Worm (Caenorhabditis elegans) whole organism, L2 larva: Measurements from ENCODE around the gene F47D12.6.
A peak's percentile ranks its signal among the peaks of the same experiment; 100 is the strongest.

Experiments
- C34F6.9 ChIP-seq: fragments of 150-350 bp; optimal IDR thresholded peaks from 2 replicates; lab custom pipeline; 2014; ENCODE audit warnings: missing biosample characterization, missing genetic modification characterization
- F13H6.1 ChIP-seq: sonication (generic microtip); optimal IDR thresholded peaks from 2 replicates; lab custom pipeline; 2016; ENCODE audit warnings: missing genetic modification characterization, missing compliant biosample characterization
- R02D3.7 ChIP-seq: fragments of 150-350 bp; optimal IDR thresholded peaks from 2 replicates; lab custom pipeline; 2014; ENCODE audit warnings: missing biosample characterization, missing genetic modification characterization
- Y55F3AM.14 ChIP-seq: fragments of 200-800 bp; sonication (Bioruptor generic); optimal IDR thresholded peaks from 2 replicates; lab custom pipeline; 2018; ENCODE audit warnings: mild to moderate bottlenecking, missing genetic modification characterization, missing compliant biosample characterization
- ZK546.5 ChIP-seq: sonication (generic microtip); optimal IDR thresholded peaks from 2 replicates; lab custom pipeline; 2017; ENCODE audit warnings: missing biosample characterization, missing genetic modification characterization
- alr-1 ChIP-seq: fragments of 150-350 bp; optimal IDR thresholded peaks from 2 replicates; lab custom pipeline; 2014; ENCODE audit warnings: missing biosample characterization, missing genetic modification characterization
- aly-2 ChIP-seq: fragments of 150-350 bp; optimal IDR thresholded peaks from 2 replicates; lab custom pipeline; 2014; ENCODE audit warnings: missing biosample characterization, missing genetic modification characterization
- ama-1 ChIP-seq: fragments of 150-350 bp; optimal IDR thresholded peaks from 2 replicates; lab custom pipeline; 2018; ENCODE audit warnings: inconsistent platforms
- blmp-1 ChIP-seq: sonication (generic microtip); optimal IDR thresholded peaks from 2 replicates; lab custom pipeline; 2017; ENCODE audit warnings: missing genetic modification characterization, mild to moderate bottlenecking, missing compliant biosample characterization, antibody characterized with exemption, moderate library complexity; ENCODE audit not compliant: insufficient read depth
- ceh-16 ChIP-seq: fragments of 150-350 bp; optimal IDR thresholded peaks from 2 replicates; lab custom pipeline; 2014; ENCODE audit warnings: missing biosample characterization, missing genetic modification characterization
- ceh-82 ChIP-seq: fragments of 150-350 bp; optimal IDR thresholded peaks from 2 replicates; lab custom pipeline; 2014; ENCODE audit warnings: missing biosample characterization, missing genetic modification characterization
- crh-2 ChIP-seq: sonication (generic microtip); optimal IDR thresholded peaks from 2 replicates; lab custom pipeline; 2017; ENCODE audit warnings: missing biosample characterization, missing genetic modification characterization
- dmd-4 ChIP-seq: sonication (generic microtip); optimal IDR thresholded peaks from 2 replicates; lab custom pipeline; 2017; ENCODE audit warnings: missing biosample characterization, missing genetic modification characterization
- egl-27 ChIP-seq: sonication (generic microtip); optimal IDR thresholded peaks from 3 replicates; lab custom pipeline; 2017; ENCODE audit warnings: missing biosample characterization, missing genetic modification reagents, missing genetic modification characterization
- elt-1 ChIP-seq: fragments of 150-350 bp; optimal IDR thresholded peaks from 2 replicates; lab custom pipeline; 2014; ENCODE audit warnings: missing biosample characterization, missing genetic modification characterization
- elt-3 ChIP-seq: sonication (generic microtip); optimal IDR thresholded peaks from 2 replicates; lab custom pipeline; 2017; ENCODE audit warnings: missing biosample characterization, missing genetic modification characterization
- fos-1 ChIP-seq: fragments of 150-350 bp; optimal IDR thresholded peaks from 2 replicates; lab custom pipeline; 2014; ENCODE audit warnings: missing biosample characterization, missing genetic modification characterization
- gmeb-1 ChIP-seq: fragments of 150-350 bp; optimal IDR thresholded peaks from 2 replicates; lab custom pipeline; 2014; ENCODE audit warnings: missing biosample characterization, missing genetic modification characterization
- lin-11 ChIP-seq: fragments of 150-350 bp; sonication (generic microtip); optimal IDR thresholded peaks from 2 replicates; lab custom pipeline; 2014; ENCODE audit warnings: missing biosample characterization, missing genetic modification characterization, inconsistent platforms, mixed read lengths
- lin-13 ChIP-seq: fragments of 150-350 bp; optimal IDR thresholded peaks from 2 replicates; lab custom pipeline; 2014; ENCODE audit warnings: missing biosample characterization, missing genetic modification reagents, missing genetic modification characterization
- lin-39 ChIP-seq: fragments of 150-350 bp; optimal IDR thresholded peaks from 2 replicates; lab custom pipeline; 2014; ENCODE audit warnings: missing biosample characterization, missing genetic modification reagents, missing genetic modification characterization
- lsy-2 ChIP-seq, 2 experiments: fragments of 150-350 bp in 1 of 2; sonication (generic microtip) in 1 of 2; optimal IDR thresholded peaks; 2 replicates each; lab custom pipeline; 2014 to 2017; ENCODE audit warnings: missing biosample characterization in 2 of 2, missing genetic modification characterization in 2 of 2
- mab-5 ChIP-seq: fragments of 150-350 bp; optimal IDR thresholded peaks from 2 replicates; lab custom pipeline; 2014; ENCODE audit warnings: missing biosample characterization, missing genetic modification characterization
- mbf-1 ChIP-seq: sonication (generic microtip); optimal IDR thresholded peaks from 2 replicates; lab custom pipeline; 2017; ENCODE audit warnings: missing biosample characterization, missing genetic modification characterization
- mdl-1 ChIP-seq, 2 experiments: fragments of 150-350 bp in 1 of 2; sonication (generic microtip) in 1 of 2; optimal IDR thresholded peaks; 2 replicates each; lab custom pipeline; 2017; ENCODE audit warnings: missing biosample characterization in 2 of 2, missing genetic modification characterization in 2 of 2
- nhr-10 ChIP-seq: sonication (generic microtip); optimal IDR thresholded peaks from 2 replicates; lab custom pipeline; 2017; ENCODE audit warnings: missing biosample characterization, missing genetic modification characterization
- nhr-11 ChIP-seq: fragments of 150-350 bp; optimal IDR thresholded peaks from 2 replicates; lab custom pipeline; 2014; ENCODE audit warnings: missing biosample characterization, missing genetic modification characterization
- nhr-12 ChIP-seq: fragments of 150-350 bp; optimal IDR thresholded peaks from 2 replicates; lab custom pipeline; 2014; ENCODE audit warnings: missing biosample characterization, missing genetic modification characterization
- nhr-129 ChIP-seq: fragments of 150-350 bp; optimal IDR thresholded peaks from 2 replicates; lab custom pipeline; 2014; ENCODE audit warnings: missing biosample characterization, missing genetic modification characterization
- nhr-21 ChIP-seq: fragments of 150-350 bp; optimal IDR thresholded peaks from 2 replicates; lab custom pipeline; 2014; ENCODE audit warnings: missing biosample characterization, missing genetic modification characterization
- nhr-23 ChIP-seq: fragments of 150-350 bp; optimal IDR thresholded peaks from 2 replicates; lab custom pipeline; 2014; ENCODE audit warnings: missing biosample characterization, missing genetic modification reagents, missing genetic modification characterization
- nhr-237 ChIP-seq: fragments of 150-350 bp; optimal IDR thresholded peaks from 2 replicates; lab custom pipeline; 2014; ENCODE audit warnings: missing biosample characterization, missing genetic modification characterization
- nhr-25 ChIP-seq: fragments of 150-350 bp; sonication (generic microtip); optimal IDR thresholded peaks from 3 replicates; lab custom pipeline; 2014; ENCODE audit warnings: missing biosample characterization, missing genetic modification characterization
- nhr-6 ChIP-seq: fragments of 150-350 bp; optimal IDR thresholded peaks from 2 replicates; lab custom pipeline; 2014; ENCODE audit warnings: missing biosample characterization, missing genetic modification characterization
- nhr-77 ChIP-seq: fragments of 150-350 bp; optimal IDR thresholded peaks from 2 replicates; lab custom pipeline; 2014; ENCODE audit warnings: missing biosample characterization, missing genetic modification characterization
- peb-1 ChIP-seq: fragments of 150-350 bp; optimal IDR thresholded peaks from 2 replicates; lab custom pipeline; 2014; ENCODE audit warnings: missing biosample characterization, missing genetic modification characterization
- sem-4 ChIP-seq: fragments of 150-350 bp; optimal IDR thresholded peaks from 2 replicates; lab custom pipeline; 2014; ENCODE audit warnings: missing biosample characterization, missing genetic modification reagents, missing genetic modification characterization
- skn-1 ChIP-seq: sonication (generic microtip); optimal IDR thresholded peaks from 2 replicates; lab custom pipeline; 2017; ENCODE audit warnings: missing biosample characterization, missing genetic modification characterization
- sma-3 ChIP-seq: sonication (generic microtip); optimal IDR thresholded peaks from 2 replicates; lab custom pipeline; 2016; ENCODE audit warnings: missing genetic modification reagents, missing genetic modification characterization, missing compliant biosample characterization
- sma-9 ChIP-seq, 2 experiments: fragments of 150-350 bp in 1 of 2; sonication (generic microtip) in 1 of 2; optimal IDR thresholded peaks; 2 replicates each; lab custom pipeline; 2014 to 2016; ENCODE audit warnings: missing genetic modification characterization in 2 of 2, mild to moderate bottlenecking in 1 of 2, missing biosample characterization in 1 of 2, missing compliant biosample characterization in 1 of 2, missing genetic modification reagents in 1 of 2, moderate library complexity in 1 of 2
- snpc-4 ChIP-seq: fragments of 150-350 bp; optimal IDR thresholded peaks from 2 replicates; lab custom pipeline; 2014; ENCODE audit warnings: missing biosample characterization, missing genetic modification characterization
- unc-39 ChIP-seq: fragments of 150-350 bp; optimal IDR thresholded peaks from 2 replicates; lab custom pipeline; 2014; ENCODE audit warnings: missing biosample characterization, missing genetic modification characterization
- unc-55 ChIP-seq: fragments of 150-350 bp; sonication (generic microtip); optimal IDR thresholded peaks from 3 replicates; lab custom pipeline; 2014; ENCODE audit warnings: missing biosample characterization, missing genetic modification reagents, missing genetic modification characterization
- unc-62 ChIP-seq: fragments of 150-350 bp; optimal IDR thresholded peaks from 2 replicates; lab custom pipeline; 2014; ENCODE audit warnings: missing biosample characterization, missing genetic modification reagents, missing genetic modification characterization
- zag-1 ChIP-seq: fragments of 150-350 bp; optimal IDR thresholded peaks from 2 replicates; lab custom pipeline; 2014; ENCODE audit warnings: missing biosample characterization, missing genetic modification characterization
- ztf-1 ChIP-seq: fragments of 200-800 bp; sonication (Bioruptor generic); conservative IDR thresholded peaks from 2 replicates; pipeline ENCODE4 v1.3.6; 2022; ENCODE audit warnings: missing genetic modification characterization, missing compliant biosample characterization
- ztf-11 ChIP-seq: sonication (generic microtip); optimal IDR thresholded peaks from 2 replicates; lab custom pipeline; 2017; ENCODE audit warnings: missing biosample characterization, missing genetic modification characterization
- ztf-4 ChIP-seq: fragments of 150-350 bp; optimal IDR thresholded peaks from 2 replicates; lab custom pipeline; 2014; ENCODE audit warnings: missing biosample characterization, missing genetic modification characterization

Gene F47D12.6

ce11 chrIII:6303787-6304186, 16.7 kb upstream of the F47D12.6 start:
- TF ChIP-seq lsy-2 (tag; optimal IDR thresholded peaks at IDR 0.05; lab: Kevin White, UChicago) (no peak), unc-62 (GFP tag; lab: Kevin White, UChicago) (no peak), sma-3 (GFP tag; lab: Kevin White, UChicago) (no peak), ZK546.5 (no peak), ztf-11 (no peak), aly-2 (tag; lab: Kevin White, UChicago) (no peak), ceh-82 (tag; lab: Kevin White, UChicago) (no peak), R02D3.7 (no peak), blmp-1 (no peak), nhr-12 (tag; lab: Kevin White, UChicago) (no peak), peb-1 (no peak), nhr-10 (no peak), ztf-1 (GFP tag; lab: Robert Waterston, UW) (no peak), ceh-16 (tag; lab: Kevin White, UChicago) (no peak), nhr-77 (tag; lab: Kevin White, UChicago) (no peak), snpc-4 (tag; lab: Kevin White, UChicago) (no peak), unc-39 (tag; lab: Kevin White, UChicago) (no peak), ama-1 (lab: Kevin White, UChicago) (no peak)

DNA sequence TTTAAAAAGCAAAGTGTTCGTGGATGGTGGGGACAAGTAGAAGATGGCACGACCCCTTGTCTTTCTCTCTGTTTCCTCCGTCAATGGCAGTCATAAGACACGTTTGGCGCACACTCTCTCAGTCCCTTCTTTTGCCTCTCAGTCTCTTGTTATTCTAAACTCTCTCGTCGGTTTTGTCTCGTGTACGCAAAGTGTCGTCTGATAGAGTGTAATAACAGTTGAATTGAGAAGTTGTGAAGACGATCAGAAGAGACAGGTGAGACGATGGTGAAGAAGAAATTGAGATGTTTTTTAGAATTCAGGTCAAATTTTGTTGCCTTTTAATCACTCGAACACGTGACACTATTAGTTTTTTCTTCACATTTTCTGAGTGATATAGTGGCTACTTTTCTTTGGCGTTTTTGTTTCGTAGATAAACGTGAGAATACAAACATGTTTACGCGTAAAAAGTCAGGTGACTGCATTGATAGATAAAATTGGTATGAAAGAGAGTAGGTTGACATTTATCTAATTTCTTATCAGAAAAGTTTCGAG, 16.1 kb upstream of the F47D12.6 start, which contains the start of gene F47D12.9:
Gene F47D12.9, minus strand, starts transcription at position 267 of the 534 bp plus-strand sequence.
- peak; percentile 89 for TF ChIP-seq sma-3 (GFP tag; lab: Kevin White, UChicago)
- no peak for TF ChIP-seq ztf-1 (GFP tag; lab: Robert Waterston, UW)
- no peak for TF ChIP-seq unc-39 (tag; lab: Kevin White, UChicago)
- TF ChIP-seq nhr-129 (tag; lab: Kevin White, UChicago), result peak; percentile 93
- TF ChIP-seq nhr-6 (tag; lab: Kevin White, UChicago), result peak; percentile 69
- no peak for TF ChIP-seq elt-1
- no peak for TF ChIP-seq snpc-4 (tag; lab: Kevin White, UChicago)
- no peak for TF ChIP-seq dmd-4 (tag; lab: Kevin White, UChicago)
- peak; percentile 87 for TF ChIP-seq nhr-25 (tag; lab: Kevin White, UChicago)
- no peak for TF ChIP-seq ceh-16 (tag; lab: Kevin White, UChicago)
- TF ChIP-seq R02D3.7, result no peak
- no peak for TF ChIP-seq elt-3
- no peak for TF ChIP-seq nhr-23 (tag; lab: Kevin White, UChicago)
- TF ChIP-seq zag-1, result peak; percentile 52
- TF ChIP-seq lsy-2 (tag; optimal IDR thresholded peaks at IDR 0.05; lab: Kevin White, UChicago), result peak; percentile 56 to 85
- peak; percentile 82 for TF ChIP-seq sem-4 (tag; lab: Kevin White, UChicago)
- TF ChIP-seq nhr-77 (tag; lab: Kevin White, UChicago), result no peak
- peak; percentile 72 for TF ChIP-seq unc-55
- TF ChIP-seq sma-9 (GFP tag; optimal IDR thresholded peaks at IDR 0.05; lab: Kevin White, UChicago), result peak; percentile 54
- TF ChIP-seq sma-9 (tag; optimal IDR thresholded peaks at IDR 0.05; lab: Kevin White, UChicago), result no peak
- TF ChIP-seq ztf-11, result no peak
- peak; percentile 93 for TF ChIP-seq C34F6.9 (tag; lab: Kevin White, UChicago)
- TF ChIP-seq nhr-11, result no peak
- peak; percentile 4 to 80 for TF ChIP-seq mdl-1 (tag; optimal IDR thresholded peaks at IDR 0.05; lab: Kevin White, UChicago)
- TF ChIP-seq peb-1, result no peak
- no peak for TF ChIP-seq mbf-1 (tag; lab: Kevin White, UChicago)
- no peak for TF ChIP-seq aly-2 (tag; lab: Kevin White, UChicago)
- TF ChIP-seq F13H6.1 (tag; lab: Kevin White, UChicago), result peak; percentile 68
- TF ChIP-seq lin-39 (tag; lab: Kevin White, UChicago), result no peak
- TF ChIP-seq gmeb-1, result peak; percentile 51
- peak; percentile 56 for TF ChIP-seq ama-1 (lab: Kevin White, UChicago)
- TF ChIP-seq lin-11 (tag; lab: Kevin White, UChicago), result no peak
- no peak for TF ChIP-seq nhr-10
- peak; percentile 25 for TF ChIP-seq egl-27 (tag; lab: Kevin White, UChicago)
- no peak for TF ChIP-seq ceh-82 (tag; lab: Kevin White, UChicago)
- TF ChIP-seq fos-1 (tag; lab: Kevin White, UChicago), result peak; percentile 43
- TF ChIP-seq nhr-21 (tag; lab: Kevin White, UChicago), result peak; percentile 85
- TF ChIP-seq alr-1 (tag; lab: Kevin White, UChicago), result no peak
- TF ChIP-seq blmp-1, result peak; percentile 61
- peak; percentile 36 for TF ChIP-seq lin-13 (GFP tag; lab: Kevin White, UChicago)
- TF ChIP-seq crh-2, result peak; percentile 86
- TF ChIP-seq ZK546.5, result no peak
- peak; percentile 49 for TF ChIP-seq ztf-4 (tag; lab: Kevin White, UChicago)
- TF ChIP-seq nhr-237 (tag; lab: Kevin White, UChicago), result no peak
- no peak for TF ChIP-seq skn-1 (tag; lab: Kevin White, UChicago)
- TF ChIP-seq Y55F3AM.14 (GFP tag; lab: Kevin White, UChicago), result no peak
- no peak for TF ChIP-seq nhr-12 (tag; lab: Kevin White, UChicago)
- TF ChIP-seq mab-5 (tag; lab: Kevin White, UChicago), result no peak
- no peak for TF ChIP-seq unc-62 (GFP tag; lab: Kevin White, UChicago)
